Worm (Caenorhabditis elegans) whole organism, early embryonic: ENCODE measurements around the gene srd-7.

Source experiments
- B0310.2 ChIP-seq: sonication (generic microtip); optimal IDR thresholded peaks from 2 replicates; lab custom pipeline; 2016; ENCODE audit warnings: mild to moderate bottlenecking, missing genetic modification characterization, missing compliant biosample characterization
- aly-1 ChIP-seq: sonication (generic microtip); optimal IDR thresholded peaks from 2 replicates; lab custom pipeline; 2016; ENCODE audit warnings: missing genetic modification characterization, missing compliant biosample characterization
- ama-1 ChIP-seq: fragments of 150-350 bp; optimal IDR thresholded peaks from 2 replicates; lab custom pipeline; 2014
- ceh-36 ChIP-seq: sonication (generic microtip); optimal IDR thresholded peaks from 2 replicates; lab custom pipeline; 2016; ENCODE audit warnings: missing genetic modification characterization, inconsistent platforms, missing compliant biosample characterization
- flt-1 ChIP-seq: fragments of 200-800 bp; sonication (Bioruptor generic); IDR thresholded peaks from 2 replicates; pipeline ENCODE4 v1.3.6; 2022; ENCODE audit warnings: missing genetic modification characterization, missing compliant biosample characterization
- hmbx-1 ChIP-seq: sonication (generic microtip); optimal IDR thresholded peaks from 2 replicates; lab custom pipeline; 2016; ENCODE audit warnings: mild to moderate bottlenecking, missing genetic modification characterization, missing compliant biosample characterization
- hmg-4 ChIP-seq: fragments of 200-800 bp; sonication (Bioruptor generic); optimal IDR thresholded peaks from 2 replicates; lab custom pipeline; 2018; ENCODE audit warnings: mild to moderate bottlenecking, missing genetic modification characterization, missing compliant biosample characterization
- pes-1 ChIP-seq: fragments of 200-800 bp; sonication (Bioruptor generic); IDR thresholded peaks from 2 replicates; pipeline ENCODE4 v1.3.6; 2022; ENCODE audit warnings: missing genetic modification reagents, missing genetic modification characterization, missing compliant biosample characterization
- sea-1 ChIP-seq: fragments of 200-800 bp; sonication (Bioruptor generic); conservative IDR thresholded peaks from 2 replicates; pipeline ENCODE4 v1.3.6; 2022; ENCODE audit warnings: missing genetic modification characterization, missing compliant biosample characterization
- tbx-11 ChIP-seq: fragments of 200-800 bp; sonication (Bioruptor generic); IDR thresholded peaks from 2 replicates; pipeline ENCODE4 v1.3.6; 2022; ENCODE audit warnings: missing genetic modification characterization, missing compliant biosample characterization

ce11 chrIV:10820837-10821671 lies 34.4 kb upstream of the srd-7 start:
- TF ChIP-seq tbx-11 (GFP tag; lab: Robert Waterston, UW), result no peak
- no peak for TF ChIP-seq B0310.2 (tag; lab: Kevin White, UChicago)
- no peak for TF ChIP-seq ama-1 (lab: Kevin White, UChicago)
- TF ChIP-seq sea-1 (GFP tag; lab: Robert Waterston, UW), result no peak
- no peak for TF ChIP-seq pes-1 (GFP tag; lab: Robert Waterston, UW)
- peak; percentile 46 for TF ChIP-seq aly-1
- no peak for TF ChIP-seq ceh-36
- TF ChIP-seq flt-1 (GFP tag; lab: Robert Waterston, UW), result no peak
- TF ChIP-seq hmbx-1 (tag; lab: Kevin White, UChicago), result no peak
- no peak for TF ChIP-seq hmg-4 (GFP tag; lab: Kevin White, UChicago)
